Fruit fly (Drosophila melanogaster) whole organism, prepupa: Measurements from ENCODE around the gene scrib.

Experiments
- Blimp-1 ChIP-seq: fragments of 200-800 bp; sonication (Bioruptor generic); optimal IDR thresholded peaks from 3 replicates; lab custom pipeline; 2017; ENCODE audit warnings: missing biosample characterization, missing genetic modification characterization, mild to moderate bottlenecking, moderate library complexity, missing genetic modification reagents
- CG10669 ChIP-seq: fragments of 200-800 bp; sonication (Bioruptor generic); optimal IDR thresholded peaks from 3 replicates; lab custom pipeline; 2018; ENCODE audit warnings: missing biosample characterization, mild to moderate bottlenecking, missing genetic modification characterization, moderate library complexity
- CG11294 ChIP-seq: fragments of 200-800 bp; sonication (Bioruptor generic); IDR thresholded peaks from 2 replicates; pipeline ENCODE4 v1.3.6; 2022; ENCODE audit warnings: missing biosample characterization, missing genetic modification characterization
- CG15336 ChIP-seq: fragments of 200-800 bp; sonication (Bioruptor generic); IDR thresholded peaks from 2 replicates; pipeline ENCODE4 v1.3.6; 2022; ENCODE audit warnings: missing biosample characterization, missing genetic modification characterization
- CG1621 ChIP-seq: fragments of 200-800 bp; sonication (Bioruptor generic); optimal IDR thresholded peaks from 3 replicates; lab custom pipeline; 2018; ENCODE audit warnings: missing biosample characterization, mild to moderate bottlenecking, missing genetic modification characterization
- CG16779 ChIP-seq: fragments of 200-800 bp; sonication (Bioruptor generic); optimal IDR thresholded peaks from 3 replicates; lab custom pipeline; 2017; ENCODE audit warnings: missing biosample characterization, mild to moderate bottlenecking, missing genetic modification characterization
- CG3032 ChIP-seq: fragments of 200-800 bp; optimal IDR thresholded peaks from 2 replicates; lab custom pipeline; 2019; ENCODE audit warnings: missing biosample characterization, mild to moderate bottlenecking, missing genetic modification characterization, moderate library complexity
- CG31627 ChIP-seq: fragments of 200-800 bp; sonication (Bioruptor generic); optimal IDR thresholded peaks from 3 replicates; lab custom pipeline; 2016; ENCODE audit warnings: missing biosample characterization, missing genetic modification characterization
- CG32006 ChIP-seq: fragments of 200-800 bp; sonication (Bioruptor generic); optimal IDR thresholded peaks from 3 replicates; lab custom pipeline; 2017; ENCODE audit warnings: missing biosample characterization, mild to moderate bottlenecking, missing genetic modification characterization
- CG34406 ChIP-seq: fragments of 200-800 bp; sonication (Bioruptor generic); optimal IDR thresholded peaks from 3 replicates; lab custom pipeline; 2016; ENCODE audit warnings: missing biosample characterization, missing genetic modification characterization
- CG3919 ChIP-seq: fragments of 200-800 bp; sonication (Bioruptor generic); optimal IDR thresholded peaks from 3 replicates; lab custom pipeline; 2016; ENCODE audit warnings: missing biosample characterization, missing genetic modification characterization
- CG4318 ChIP-seq: fragments of 200-800 bp; sonication (Bioruptor generic); optimal IDR thresholded peaks from 3 replicates; lab custom pipeline; 2017; ENCODE audit warnings: missing biosample characterization, mild to moderate bottlenecking, missing genetic modification characterization
- CG6163 ChIP-seq: fragments of 200-800 bp; sonication (Bioruptor generic); IDR thresholded peaks from 3 replicates; pipeline ENCODE4 v1.3.6; 2022; ENCODE audit warnings: missing biosample characterization, missing genetic modification characterization
- CG6276 ChIP-seq: fragments of 200-800 bp; sonication (Bioruptor generic); optimal IDR thresholded peaks from 2 replicates; lab custom pipeline; 2017; ENCODE audit warnings: missing biosample characterization, mild to moderate bottlenecking, missing genetic modification characterization
- CG6854 ChIP-seq: fragments of 200-800 bp; sonication (Bioruptor generic); optimal IDR thresholded peaks from 2 replicates; lab custom pipeline; 2017; ENCODE audit warnings: missing biosample characterization, mild to moderate bottlenecking, missing genetic modification characterization
- CG7368 ChIP-seq: fragments of 200-800 bp; sonication (Bioruptor generic); optimal IDR thresholded peaks from 3 replicates; lab custom pipeline; 2016; ENCODE audit warnings: missing biosample characterization, missing genetic modification characterization
- CG8119 ChIP-seq: fragments of 200-800 bp; sonication (Bioruptor generic); IDR thresholded peaks from 3 replicates; pipeline ENCODE4 v1.3.6; 2022; ENCODE audit warnings: missing biosample characterization, missing genetic modification characterization
- CG8319 ChIP-seq: fragments of 200-800 bp; sonication (Bioruptor generic); optimal IDR thresholded peaks from 3 replicates; lab custom pipeline; 2016; ENCODE audit warnings: missing biosample characterization, missing genetic modification characterization
- CG8632 ChIP-seq: fragments of 200-800 bp; sonication (Bioruptor generic); optimal IDR thresholded peaks from 3 replicates; lab custom pipeline; 2016; ENCODE audit warnings: missing biosample characterization, missing genetic modification characterization
- CG9139 ChIP-seq: fragments of 200-800 bp; sonication (Bioruptor generic); optimal IDR thresholded peaks from 3 replicates; lab custom pipeline; 2017; ENCODE audit warnings: missing biosample characterization, mild to moderate bottlenecking, missing genetic modification characterization
- Eip75B ChIP-seq: fragments of 200-800 bp; sonication (Bioruptor generic); optimal IDR thresholded peaks from 3 replicates; lab custom pipeline; 2016; ENCODE audit warnings: missing biosample characterization, missing genetic modification characterization
- Eip78C ChIP-seq: fragments of 200-800 bp; sonication (Bioruptor generic); peaks from one replicate; lab custom pipeline; 2016; ENCODE audit warnings: missing biosample characterization, missing genetic modification characterization
- Eip93F ChIP-seq: fragments of 200-800 bp; sonication (Bioruptor generic); optimal IDR thresholded peaks from 2 replicates; lab custom pipeline; 2016; ENCODE audit warnings: missing biosample characterization, mild to moderate bottlenecking, missing genetic modification characterization
- Ets21C ChIP-seq: fragments of 200-800 bp; sonication (Bioruptor generic); optimal IDR thresholded peaks from 3 replicates; lab custom pipeline; 2016; ENCODE audit warnings: missing biosample characterization, missing genetic modification characterization
- Ets96B ChIP-seq: fragments of 200-800 bp; optimal IDR thresholded peaks from 2 replicates; lab custom pipeline; 2019; ENCODE audit warnings: missing biosample characterization, mild to moderate bottlenecking, missing genetic modification characterization, moderate library complexity
- Gug ChIP-seq: fragments of 200-800 bp; sonication (Bioruptor generic); IDR thresholded peaks from 2 replicates; pipeline ENCODE4 v1.3.6; 2022; ENCODE audit warnings: missing biosample characterization, missing genetic modification characterization
- Hr38 ChIP-seq: sonication (Bioruptor generic); optimal IDR thresholded peaks from 2 replicates; lab custom pipeline; 2016; ENCODE audit warnings: missing biosample characterization, missing genetic modification characterization
- Lpt ChIP-seq: fragments of 200-800 bp; sonication (Bioruptor generic); optimal IDR thresholded peaks from 3 replicates; lab custom pipeline; 2016; ENCODE audit warnings: missing biosample characterization, missing genetic modification characterization
- Met ChIP-seq: fragments of 200-800 bp; sonication (Bioruptor generic); optimal IDR thresholded peaks from 3 replicates; lab custom pipeline; 2016; ENCODE audit warnings: missing biosample characterization, missing genetic modification characterization
- OdsH ChIP-seq: fragments of 200-800 bp; sonication (Bioruptor generic); optimal IDR thresholded peaks from 3 replicates; lab custom pipeline; 2016; ENCODE audit warnings: missing biosample characterization, missing genetic modification characterization
- Sox14 ChIP-seq: fragments of 200-800 bp; sonication (Bioruptor generic); optimal IDR thresholded peaks from 3 replicates; lab custom pipeline; 2016; ENCODE audit warnings: missing biosample characterization, missing genetic modification characterization
- achi ChIP-seq: fragments of 200-800 bp; sonication (Bioruptor generic); optimal IDR thresholded peaks from 3 replicates; lab custom pipeline; 2016; ENCODE audit warnings: missing biosample characterization, missing genetic modification characterization
- acj6 ChIP-seq: fragments of 200-800 bp; sonication (Bioruptor generic); optimal IDR thresholded peaks from 3 replicates; lab custom pipeline; 2016; ENCODE audit warnings: missing biosample characterization, missing genetic modification characterization
- cyc ChIP-seq: fragments of 200-800 bp; sonication (Bioruptor generic); optimal IDR thresholded peaks from 3 replicates; lab custom pipeline; 2016; ENCODE audit warnings: missing biosample characterization, missing genetic modification characterization
- dsx ChIP-seq: fragments of 200-800 bp; optimal IDR thresholded peaks from 3 replicates; lab custom pipeline; 2019; ENCODE audit warnings: missing biosample characterization, mild to moderate bottlenecking, missing genetic modification characterization, moderate library complexity; ENCODE audit not compliant: poor library complexity, severe bottlenecking
- eg ChIP-seq: fragments of 200-800 bp; sonication (Bioruptor generic); IDR thresholded peaks from 3 replicates; pipeline ENCODE4 v1.3.6; 2022; ENCODE audit warnings: missing biosample characterization, missing genetic modification characterization
- esn ChIP-seq: fragments of 200-800 bp; sonication (Bioruptor generic); optimal IDR thresholded peaks from 2 replicates; lab custom pipeline; 2016; ENCODE audit warnings: missing biosample characterization, mild to moderate bottlenecking, missing genetic modification characterization, moderate library complexity
- fd59A ChIP-seq: fragments of 200-800 bp; sonication (Bioruptor generic); optimal IDR thresholded peaks from 2 replicates; lab custom pipeline; 2017; ENCODE audit warnings: missing biosample characterization, mild to moderate bottlenecking, missing genetic modification characterization, missing genetic modification reagents
- fd85E ChIP-seq: fragments of 200-800 bp; sonication (Bioruptor generic); optimal IDR thresholded peaks from 3 replicates; lab custom pipeline; 2016; ENCODE audit warnings: missing biosample characterization, missing genetic modification characterization
- fkh ChIP-seq: fragments of 200-800 bp; sonication (Bioruptor generic); optimal IDR thresholded peaks from 3 replicates; lab custom pipeline; 2017; ENCODE audit warnings: missing biosample characterization, mild to moderate bottlenecking, missing genetic modification characterization, moderate library complexity
- lz ChIP-seq: fragments of 200-800 bp; sonication (Bioruptor generic); optimal IDR thresholded peaks from 3 replicates; lab custom pipeline; 2016; ENCODE audit warnings: missing biosample characterization, missing genetic modification characterization
- net ChIP-seq: fragments of 200-800 bp; sonication (Bioruptor generic); optimal IDR thresholded peaks from 3 replicates; lab custom pipeline; 2016; ENCODE audit warnings: missing biosample characterization, missing genetic modification characterization
- pdm3 ChIP-seq: fragments of 200-800 bp; sonication (Bioruptor generic); optimal IDR thresholded peaks from 3 replicates; lab custom pipeline; 2016; ENCODE audit warnings: missing biosample characterization, missing genetic modification characterization
- salr ChIP-seq, 2 experiments: fragments of 200-800 bp; sonication (Bioruptor generic); optimal IDR thresholded peaks; 3 replicates each; lab custom pipeline; 2016 to 2018; ENCODE audit warnings: missing biosample characterization in 2 of 2, missing genetic modification characterization in 2 of 2, mild to moderate bottlenecking in 1 of 2
- spab ChIP-seq: fragments of 200-800 bp; sonication (Bioruptor generic); optimal IDR thresholded peaks from 2 replicates; lab custom pipeline; 2017; ENCODE audit warnings: missing biosample characterization, mild to moderate bottlenecking, missing genetic modification characterization, missing genetic modification reagents
- ss ChIP-seq, 2 experiments: fragments of 200-800 bp; sonication (Bioruptor generic); optimal IDR thresholded peaks; 2 replicates in 1 of 2; 3 replicates in 1 of 2; lab custom pipeline; 2017 to 2018; ENCODE audit warnings: mild to moderate bottlenecking in 2 of 2, missing biosample characterization in 2 of 2, missing genetic modification characterization in 2 of 2, moderate library complexity in 1 of 2
- svp ChIP-seq: fragments of 200-800 bp; sonication (Bioruptor generic); peaks from one replicate; lab custom pipeline; 2016; ENCODE audit warnings: missing biosample characterization, missing genetic modification characterization
- vri ChIP-seq: fragments of 200-800 bp; sonication (Bioruptor generic); optimal IDR thresholded peaks from 3 replicates; lab custom pipeline; 2016; ENCODE audit warnings: missing biosample characterization, mild to moderate bottlenecking, missing genetic modification characterization

Gene scrib

DNA sequence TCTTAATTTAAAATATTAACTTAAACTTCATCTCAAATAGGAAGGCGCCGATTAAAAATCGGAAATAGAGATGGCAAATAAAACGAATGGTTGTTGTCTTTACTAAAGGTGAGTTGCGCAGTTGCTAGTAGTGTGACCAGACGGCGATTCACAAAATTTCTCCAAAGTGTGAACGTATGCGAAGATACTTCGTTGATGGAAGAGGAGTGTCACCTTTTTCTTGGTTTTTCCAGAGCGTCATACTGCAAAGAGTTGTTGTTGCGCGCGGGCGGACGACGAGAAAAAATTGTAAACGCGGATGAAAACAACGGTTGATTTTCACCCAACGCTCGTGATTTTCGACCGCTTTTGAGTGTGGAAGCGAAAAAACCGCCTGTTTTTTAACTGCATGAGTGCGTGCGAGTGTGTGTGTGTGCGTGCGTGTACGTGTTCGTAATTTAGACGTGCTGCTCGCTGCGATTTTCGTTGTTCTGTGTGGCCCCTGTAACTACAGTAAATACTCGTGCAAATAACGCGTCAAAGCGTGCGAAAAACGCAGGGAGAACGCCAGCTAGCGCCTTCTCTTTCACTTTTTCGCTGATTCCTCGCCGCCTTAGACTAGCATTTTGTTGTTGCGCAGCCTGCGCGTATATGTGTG lies at the start of gene scrib:
scrib (plus strand) TSS at position 241 of the 637 bp plus-strand sequence.
- TF ChIP-seq CG9139 = no peak
- TF ChIP-seq eg (GFP tag; lab: Robert Waterston, UW) = peak; percentile 47
- TF ChIP-seq CG6163 (GFP tag; lab: Robert Waterston, UW) = peak; percentile 53; the same call in 2 of the 3 replicates
- TF ChIP-seq Gug (GFP tag; lab: Robert Waterston, UW) = peak; percentile 17; the same call in 1 of the 2 replicates
- TF ChIP-seq net (GFP tag; lab: Kevin White, UChicago) = no peak

- TF ChIP-seq vri (GFP tag; lab: Kevin White, UChicago) = peak; percentile 31
- peak; percentile 80 for TF ChIP-seq CG8119 (GFP tag; lab: Robert Waterston, UW)
- TF ChIP-seq CG10669 = peak; percentile 85
- TF ChIP-seq CG3032 (tag; lab: Kevin White, UChicago) = peak; percentile 80
- TF ChIP-seq lz = peak; percentile 64
- peak; percentile 85 for TF ChIP-seq CG3919 (GFP tag; lab: Kevin White, UChicago)
- peak; percentile 25 for TF ChIP-seq Ets21C (GFP tag; lab: Kevin White, UChicago)
- peak; percentile 75 for TF ChIP-seq Met (GFP tag; lab: Kevin White, UChicago)
- TF ChIP-seq ss (GFP tag; optimal IDR thresholded peaks at IDR 0.05; lab: Kevin White, UChicago) = peak; percentile 81 to 88
- peak; percentile 66 for TF ChIP-seq CG4318 (GFP tag; lab: Kevin White, UChicago)
- TF ChIP-seq Sox14 = peak; percentile 76
- TF ChIP-seq Lpt = peak; percentile 75
- peak; percentile 85 for TF ChIP-seq Ets96B (tag; lab: Kevin White, UChicago)
- TF ChIP-seq Blimp-1 (GFP tag; lab: Kevin White, UChicago) = peak; percentile 23
- TF ChIP-seq CG6854 (GFP tag; lab: Kevin White, UChicago) = peak; percentile 16
- no peak for TF ChIP-seq fkh (GFP tag; lab: Kevin White, UChicago)
- TF ChIP-seq fd59A (GFP tag; lab: Kevin White, UChicago) = peak; percentile 82
- peak; percentile 73 for TF ChIP-seq esn (GFP tag; lab: Kevin White, UChicago)
- peak; percentile 49; the same call in 1 of the 2 replicates for TF ChIP-seq CG11294 (GFP tag; lab: Robert Waterston, UW)
- peak; percentile 65 for TF ChIP-seq CG16779 (tag; lab: Kevin White, UChicago)
- TF ChIP-seq Eip78C (GFP tag; lab: Kevin White, UChicago) = peak; percentile 88
- TF ChIP-seq Gug (GFP tag; lab: Robert Waterston, UW) = peak; percentile 60
- TF ChIP-seq net (GFP tag; lab: Kevin White, UChicago) = peak; percentile 72
- TF ChIP-seq CG1621 (tag; lab: Kevin White, UChicago) = peak; percentile 79
- peak; percentile 81 for TF ChIP-seq achi
- peak; percentile 79 for TF ChIP-seq CG15336 (GFP tag; lab: Robert Waterston, UW)
- TF ChIP-seq CG9139 = peak; percentile 53
- peak; percentile 52 to 78 for TF ChIP-seq salr (GFP tag; optimal IDR thresholded peaks at IDR 0.05; lab: Kevin White, UChicago)
- peak; percentile 65 for TF ChIP-seq dsx (GFP tag; lab: Kevin White, UChicago)
- peak; percentile 59 for TF ChIP-seq CG31627 (GFP tag; lab: Kevin White, UChicago)
- TF ChIP-seq cyc (GFP tag; lab: Kevin White, UChicago) = peak; percentile 73
- peak; percentile 77 for TF ChIP-seq svp
- peak; percentile 68 for TF ChIP-seq CG8319 (GFP tag; lab: Kevin White, UChicago)
- peak; percentile 88 for TF ChIP-seq CG6163 (GFP tag; lab: Robert Waterston, UW)
- peak; percentile 77 for TF ChIP-seq CG32006 (GFP tag; lab: Kevin White, UChicago)
- TF ChIP-seq CG6276 = peak; percentile 69
- peak; percentile 63 for TF ChIP-seq CG34406
- peak; percentile 3 for TF ChIP-seq Eip93F (GFP tag; lab: Kevin White, UChicago)
- TF ChIP-seq acj6 = peak; percentile 81
- peak; percentile 85 for TF ChIP-seq Eip75B (GFP tag; lab: Kevin White, UChicago)
- TF ChIP-seq OdsH (GFP tag; lab: Kevin White, UChicago) = peak; percentile 80
- TF ChIP-seq pdm3 (GFP tag; lab: Kevin White, UChicago) = peak; percentile 77
- peak; percentile 84 for TF ChIP-seq spab (GFP tag; lab: Kevin White, UChicago)
- TF ChIP-seq CG8632 (GFP tag; lab: Kevin White, UChicago) = peak; percentile 76
- peak; percentile 70 for TF ChIP-seq CG7368 (GFP tag; lab: Kevin White, UChicago)
- TF ChIP-seq fd85E = no peak
- no peak for TF ChIP-seq Hr38
Observed at dm6 chr3R:26489456-26489855, 46.7 kb upstream of the scrib start.
